Fruit fly (Drosophila melanogaster) whole organism, embryonic: ENCODE results near the gene CG13088.

Experiments
- Ada2b ChIP-seq: fragments of 200-800 bp; sonication (Bioruptor generic); IDR thresholded peaks from 2 replicates; pipeline ENCODE4 v1.3.6; 2022; ENCODE audit warnings: missing biosample characterization, missing genetic modification characterization
- BEAF-32 ChIP-seq: fragments of 200-800 bp; sonication (Bioruptor generic); optimal IDR thresholded peaks from 3 replicates; lab custom pipeline; 2017; ENCODE audit warnings: missing biosample characterization, missing genetic modification characterization, mild to moderate bottlenecking, moderate library complexity, missing genetic modification reagents
- Blimp-1 ChIP-seq: fragments of 200-800 bp; sonication (Bioruptor generic); optimal IDR thresholded peaks from 3 replicates; lab custom pipeline; 2018; ENCODE audit warnings: missing biosample characterization, missing genetic modification characterization, mild to moderate bottlenecking, moderate library complexity, missing genetic modification reagents
- BtbVII ChIP-seq: fragments of 200-800 bp; sonication (Bioruptor generic); optimal IDR thresholded peaks from 3 replicates; lab custom pipeline; 2017; ENCODE audit warnings: missing biosample characterization, mild to moderate bottlenecking, missing genetic modification characterization
- CG10267 ChIP-seq: fragments of 200-800 bp; sonication (Bioruptor generic); optimal IDR thresholded peaks from 2 replicates; lab custom pipeline; 2018; ENCODE audit warnings: missing biosample characterization, mild to moderate bottlenecking, missing genetic modification characterization, moderate library complexity
- CG10321 ChIP-seq: fragments of 200-800 bp; sonication (Bioruptor generic); IDR thresholded peaks from 2 replicates; pipeline ENCODE4 v1.3.6; 2022; ENCODE audit warnings: missing biosample characterization, missing genetic modification characterization
- CG10959 ChIP-seq: fragments of 200-800 bp; sonication (Bioruptor generic); IDR thresholded peaks from 2 replicates; pipeline ENCODE4 v1.3.6; 2022; ENCODE audit warnings: missing biosample characterization, missing genetic modification characterization
- CG12299 ChIP-seq: fragments of 200-800 bp; sonication (Bioruptor generic); optimal IDR thresholded peaks from 2 replicates; lab custom pipeline; 2018; ENCODE audit warnings: missing biosample characterization, mild to moderate bottlenecking, missing genetic modification characterization
- CG13624 ChIP-seq: fragments of 200-800 bp; sonication (Bioruptor generic); optimal IDR thresholded peaks from 2 replicates; lab custom pipeline; 2016; ENCODE audit warnings: missing biosample characterization, missing genetic modification characterization
- CG14014 ChIP-seq: fragments of 200-800 bp; sonication (Bioruptor generic); IDR thresholded peaks from 2 replicates; pipeline ENCODE4 v1.3.6; 2022; ENCODE audit warnings: missing biosample characterization, missing genetic modification characterization
- CG14710 ChIP-seq: fragments of 200-800 bp; sonication (Bioruptor generic); optimal IDR thresholded peaks from 3 replicates; lab custom pipeline; 2019; ENCODE audit warnings: missing biosample characterization, mild to moderate bottlenecking, missing genetic modification characterization, moderate library complexity
- CG15601 ChIP-seq: fragments of 200-800 bp; sonication (Bioruptor generic); optimal IDR thresholded peaks from 3 replicates; lab custom pipeline; 2019; ENCODE audit warnings: missing biosample characterization, mild to moderate bottlenecking, missing genetic modification characterization, moderate library complexity
- CG16779 ChIP-seq: fragments of 200-800 bp; sonication (Bioruptor generic); IDR thresholded peaks from 2 replicates; pipeline ENCODE4 v1.3.6; 2022; ENCODE audit warnings: missing biosample characterization, missing genetic modification characterization
- CG17359 ChIP-seq: fragments of 200-800 bp; sonication (Bioruptor generic); optimal IDR thresholded peaks from 3 replicates; lab custom pipeline; 2018; ENCODE audit warnings: missing biosample characterization, mild to moderate bottlenecking, missing genetic modification characterization, moderate library complexity
- CG18262 ChIP-seq: fragments of 200-800 bp; optimal IDR thresholded peaks from 3 replicates; lab custom pipeline; 2019; ENCODE audit warnings: missing biosample characterization, mild to moderate bottlenecking, missing genetic modification characterization, moderate library complexity
- CG18476 ChIP-seq: fragments of 200-800 bp; sonication (Bioruptor generic); optimal IDR thresholded peaks from 2 replicates; lab custom pipeline; 2016; ENCODE audit warnings: missing biosample characterization, mild to moderate bottlenecking, missing genetic modification characterization
- CG30403 ChIP-seq: fragments of 200-800 bp; sonication (Bioruptor generic); optimal IDR thresholded peaks from 3 replicates; lab custom pipeline; 2016; ENCODE audit warnings: missing biosample characterization, missing genetic modification characterization
- CG31388 ChIP-seq: fragments of 200-800 bp; sonication (Bioruptor generic); optimal IDR thresholded peaks from 2 replicates; lab custom pipeline; 2016; ENCODE audit warnings: missing biosample characterization, missing genetic modification characterization
- CG32772 ChIP-seq: fragments of 200-800 bp; sonication (Bioruptor generic); IDR thresholded peaks from 2 replicates; pipeline ENCODE4 v1.3.6; 2022; ENCODE audit warnings: missing biosample characterization, missing genetic modification characterization
- CG4282 ChIP-seq: fragments of 200-800 bp; sonication (Bioruptor generic); optimal IDR thresholded peaks from 2 replicates; lab custom pipeline; 2016; ENCODE audit warnings: missing biosample characterization, missing genetic modification characterization
- CG4404 ChIP-seq: fragments of 200-800 bp; sonication (Bioruptor generic); IDR thresholded peaks from 2 replicates; pipeline ENCODE4 v1.3.6; 2022; ENCODE audit warnings: missing biosample characterization, missing genetic modification characterization
- CG4707 ChIP-seq: fragments of 200-800 bp; sonication (Bioruptor generic); optimal IDR thresholded peaks from 2 replicates; lab custom pipeline; 2018; ENCODE audit warnings: missing biosample characterization, mild to moderate bottlenecking, missing genetic modification characterization, moderate library complexity
- Dek ChIP-seq: fragments of 200-800 bp; sonication (Bioruptor generic); optimal IDR thresholded peaks from 3 replicates; lab custom pipeline; 2019; ENCODE audit warnings: missing biosample characterization, mild to moderate bottlenecking, missing genetic modification characterization, moderate library complexity
- E2f2 ChIP-seq: fragments of 200-800 bp; sonication (Bioruptor generic); IDR thresholded peaks from 2 replicates; pipeline ENCODE4 v1.3.6; 2022; ENCODE audit warnings: missing biosample characterization, missing genetic modification characterization
- Fer2 ChIP-seq: fragments of 200-800 bp; sonication (Bioruptor generic); optimal IDR thresholded peaks from 2 replicates; lab custom pipeline; 2018; ENCODE audit warnings: missing biosample characterization, mild to moderate bottlenecking, missing genetic modification characterization, moderate library complexity
- Gsc ChIP-seq: fragments of 200-800 bp; sonication (Bioruptor generic); IDR thresholded peaks from 2 replicates; pipeline ENCODE4 v1.3.6; 2022; ENCODE audit warnings: missing biosample characterization, missing genetic modification characterization
- H15 ChIP-seq: fragments of 200-800 bp; sonication (Bioruptor generic); IDR thresholded peaks from 3 replicates; pipeline ENCODE4 v1.3.6; 2022; ENCODE audit warnings: missing biosample characterization, missing genetic modification characterization
- HLH4C ChIP-seq: fragments of 200-800 bp; sonication (Bioruptor generic); IDR thresholded peaks from 3 replicates; pipeline ENCODE4 v1.3.6; 2022; ENCODE audit warnings: missing biosample characterization, missing genetic modification characterization; ENCODE audit not compliant: partially characterized antibody
- Hsf ChIP-seq: fragments of 200-800 bp; sonication (Bioruptor generic); optimal IDR thresholded peaks from 3 replicates; lab custom pipeline; 2016; ENCODE audit warnings: missing biosample characterization, missing genetic modification characterization
- Lpt ChIP-seq: fragments of >200 bp; optimal IDR thresholded peaks from 2 replicates; lab custom pipeline; 2018; ENCODE audit warnings: missing biosample characterization, missing genetic modification characterization
- MBD-R2 ChIP-seq: fragments of 200-800 bp; sonication (Bioruptor generic); IDR thresholded peaks from 2 replicates; pipeline ENCODE4 v1.3.6; 2022; ENCODE audit warnings: missing biosample characterization, missing genetic modification characterization
- Oli ChIP-seq: fragments of 200-800 bp; sonication (Bioruptor generic); optimal IDR thresholded peaks from 2 replicates; lab custom pipeline; 2018; ENCODE audit warnings: missing biosample characterization, mild to moderate bottlenecking, missing genetic modification characterization, moderate library complexity
- ac ChIP-seq: fragments of 200-800 bp; sonication (Bioruptor generic); optimal IDR thresholded peaks from 3 replicates; lab custom pipeline; 2017; ENCODE audit warnings: missing biosample characterization, mild to moderate bottlenecking, missing genetic modification characterization
- bbx ChIP-seq: fragments of 200-800 bp; sonication (Bioruptor generic); IDR thresholded peaks from 2 replicates; pipeline ENCODE4 v1.3.6; 2022; ENCODE audit warnings: missing biosample characterization, missing genetic modification characterization; ENCODE audit not compliant: partially characterized antibody
- emc ChIP-seq: fragments of 200-800 bp; sonication (Bioruptor generic); optimal IDR thresholded peaks from 2 replicates; lab custom pipeline; 2016; ENCODE audit warnings: missing biosample characterization, missing genetic modification characterization
- eve ChIP-seq, 2 experiments: fragments of >200 bp; optimal IDR thresholded peaks; 2 replicates each; lab custom pipeline; 2017; ENCODE audit warnings: missing biosample characterization in 2 of 2, missing genetic modification characterization in 2 of 2
- fd102C ChIP-seq: fragments of 200-800 bp; sonication (Bioruptor generic); optimal IDR thresholded peaks from 2 replicates; lab custom pipeline; 2018; ENCODE audit warnings: missing biosample characterization, mild to moderate bottlenecking, missing genetic modification characterization, moderate library complexity
- fu2 ChIP-seq: fragments of 200-800 bp; sonication (Bioruptor generic); optimal IDR thresholded peaks from 2 replicates; lab custom pipeline; 2016; ENCODE audit warnings: missing biosample characterization, missing genetic modification characterization
- gem ChIP-seq: fragments of 200-800 bp; sonication (Bioruptor generic); optimal IDR thresholded peaks from 2 replicates; lab custom pipeline; 2019; ENCODE audit warnings: missing biosample characterization, mild to moderate bottlenecking, missing genetic modification characterization, moderate library complexity
- lab ChIP-seq: fragments of 200-800 bp; sonication (Bioruptor generic); optimal IDR thresholded peaks from 3 replicates; lab custom pipeline; 2017; ENCODE audit warnings: missing biosample characterization, missing genetic modification characterization, mild to moderate bottlenecking, moderate library complexity, missing genetic modification reagents
- lilli ChIP-seq: fragments of 200-800 bp; sonication (Bioruptor generic); optimal IDR thresholded peaks from 3 replicates; lab custom pipeline; 2016; ENCODE audit warnings: missing biosample characterization, missing genetic modification characterization
- nau ChIP-seq: fragments of 200-800 bp; sonication (Bioruptor generic); optimal IDR thresholded peaks from 3 replicates; lab custom pipeline; 2017; ENCODE audit warnings: missing biosample characterization, mild to moderate bottlenecking, missing genetic modification characterization, missing genetic modification reagents
- nmo ChIP-seq: fragments of 200-800 bp; sonication (Bioruptor generic); optimal IDR thresholded peaks from 2 replicates; lab custom pipeline; 2018; ENCODE audit warnings: missing biosample characterization, mild to moderate bottlenecking, missing genetic modification characterization, moderate library complexity
- nom ChIP-seq: fragments of 200-800 bp; sonication (Bioruptor generic); optimal IDR thresholded peaks from 2 replicates; lab custom pipeline; 2017; ENCODE audit warnings: missing biosample characterization, missing genetic modification characterization, mild to moderate bottlenecking, moderate library complexity, missing genetic modification reagents
- pho ChIP-seq: fragments of 200-800 bp; sonication (Bioruptor generic); optimal IDR thresholded peaks from 2 replicates; lab custom pipeline; 2016; ENCODE audit warnings: missing biosample characterization, missing genetic modification characterization
- pum ChIP-seq: fragments of 200-800 bp; sonication (Bioruptor generic); optimal IDR thresholded peaks from 2 replicates; lab custom pipeline; 2016; ENCODE audit warnings: missing biosample characterization, missing genetic modification characterization
- schlank ChIP-seq: fragments of 200-800 bp; sonication (Bioruptor generic); optimal IDR thresholded peaks from 2 replicates; lab custom pipeline; 2018; ENCODE audit warnings: missing biosample characterization, mild to moderate bottlenecking, missing genetic modification characterization
- sima ChIP-seq: fragments of 200-800 bp; sonication (Bioruptor generic); optimal IDR thresholded peaks from 2 replicates; lab custom pipeline; 2016; ENCODE audit warnings: missing biosample characterization, missing genetic modification characterization
- vnd ChIP-seq: fragments of 200-800 bp; sonication (Bioruptor generic); IDR thresholded peaks from 3 replicates; pipeline ENCODE4 v1.3.6; 2022; ENCODE audit warnings: missing biosample characterization, missing genetic modification characterization; ENCODE audit not compliant: partially characterized antibody
- vvl ChIP-seq: fragments of 200-800 bp; sonication (Bioruptor generic); IDR thresholded peaks from 2 replicates; pipeline ENCODE4 v1.3.6; 2022; ENCODE audit warnings: missing biosample characterization, missing genetic modification characterization
- zfh1 ChIP-seq: fragments of 200-800 bp; sonication (Bioruptor generic); IDR thresholded peaks from 3 replicates; pipeline ENCODE4 v1.3.6; 2022; ENCODE audit warnings: missing biosample characterization, missing genetic modification characterization

Gene CG13088

DNA sequence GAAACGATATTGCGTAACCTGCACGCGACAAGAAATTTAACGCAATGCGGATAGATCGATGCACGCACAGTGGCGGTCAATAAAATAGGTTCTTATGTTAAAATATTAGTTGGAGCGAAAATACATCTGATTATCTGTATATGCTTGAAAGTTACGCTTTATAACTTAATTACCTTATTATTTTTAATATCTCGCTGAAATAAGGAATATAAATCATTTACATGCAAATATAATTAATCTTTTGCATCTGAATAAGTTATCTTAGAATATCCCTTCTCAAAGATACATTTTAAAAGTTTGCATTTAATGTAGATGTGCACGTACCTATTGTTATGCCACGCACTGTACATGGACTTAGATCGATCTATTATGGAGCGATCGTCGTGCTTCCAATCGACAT, 17.1 kb upstream of the CG13088 start (continued):
- TF ChIP-seq zfh1 (peak; percentile 46; the same call in 1 of the 3 replicates), MBD-R2 (no peak), Fer2 (tag; lab: Kevin White, UChicago) (no peak), pho (no peak), pum (GFP tag; lab: Kevin White, UChicago) (no peak), HLH4C (GFP tag; lab: Robert Waterston, UW) (no peak), schlank (tag; lab: Kevin White, UChicago) (no peak), sima (no peak), CG16779 (GFP tag; lab: Robert Waterston, UW) (no peak), nom (GFP tag; lab: Kevin White, UChicago) (peak; percentile 14), Ada2b (GFP tag; lab: Robert Waterston, UW) (no peak), CG10959 (GFP tag; lab: Robert Waterston, UW) (no peak), Hsf (GFP tag; lab: Kevin White, UChicago) (no peak), CG4404 (no peak), BEAF-32 (GFP tag; lab: Kevin White, UChicago) (no peak), Dek (no peak), Blimp-1 (GFP tag; lab: Kevin White, UChicago) (peak; percentile 56), fd102C (GFP tag; lab: Kevin White, UChicago) (no peak), CG12299 (tag; lab: Kevin White, UChicago) (no peak), CG17359 (tag; lab: Kevin White, UChicago) (no peak), H15 (GFP tag; lab: Robert Waterston, UW) (no peak), nmo (peak; percentile 74), CG32772 (GFP tag; lab: Robert Waterston, UW) (no peak), CG30403 (GFP tag; lab: Kevin White, UChicago) (peak; percentile 29), lab (no peak), lilli (GFP tag; lab: Kevin White, UChicago) (no peak), bbx (GFP tag; lab: Robert Waterston, UW) (no peak), nau (GFP tag; lab: Kevin White, UChicago) (no peak), CG18262 (tag; lab: Kevin White, UChicago) (peak; percentile 72), ac (GFP tag; lab: Kevin White, UChicago) (no peak), Lpt (GFP tag; lab: Kevin White, UChicago) (no peak), CG31388 (GFP tag; lab: Kevin White, UChicago) (no peak), fu2 (GFP tag; lab: Kevin White, UChicago) (no peak), E2f2 (no peak), CG10321 (GFP tag; lab: Robert Waterston, UW) (no peak), vnd (GFP tag; lab: Robert Waterston, UW) (no peak), gem (tag; lab: Kevin White, UChicago) (peak; percentile 67), CG13624 (GFP tag; lab: Kevin White, UChicago) (no peak), CG10267 (peak; percentile 41), CG14014 (no peak), eve (GFP tag; optimal IDR thresholded peaks at IDR 0.05; lab: Kevin White, UChicago) (no peak), BtbVII (GFP tag; lab: Kevin White, UChicago) (no peak), CG18476 (GFP tag; lab: Kevin White, UChicago) (no peak), CG14710 (tag; lab: Kevin White, UChicago) (peak; percentile 59), Gsc (GFP tag; lab: Robert Waterston, UW) (no peak), CG4707 (GFP tag; lab: Kevin White, UChicago) (no peak), vvl (GFP tag; lab: Robert Waterston, UW) (0 out of 2 replicates have a peak, but pooled peaks have one; percentile 20), CG4282 (GFP tag; lab: Kevin White, UChicago) (no peak), Oli (peak; percentile 44), CG15601 (tag; lab: Kevin White, UChicago) (no peak), emc (GFP tag; lab: Kevin White, UChicago) (no peak)
